Worm (Caenorhabditis elegans): ENCODE results near the gene ZK512.8.

Gene ZK512.8

DNA sequence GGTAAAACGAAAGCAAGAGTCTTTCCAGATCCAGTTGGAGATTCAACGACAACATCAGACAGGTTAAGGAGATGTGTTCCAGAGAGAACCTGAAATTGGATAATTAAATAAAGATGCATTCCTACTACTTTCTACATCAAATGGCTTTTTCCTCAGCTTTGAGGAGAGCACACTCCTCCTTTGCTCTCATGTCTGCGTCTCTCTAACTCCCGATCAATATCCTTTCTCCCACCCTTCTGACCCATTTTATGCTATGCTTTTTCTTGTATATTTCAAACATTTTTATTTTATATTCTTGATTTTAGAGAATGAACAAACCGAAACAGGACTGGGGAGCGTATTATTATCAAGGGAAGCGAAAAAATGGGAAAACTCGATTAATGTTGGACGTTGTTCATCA, 2.0 kb upstream of the ZK512.8 start, which contains the start of gene ZK512.11:
Gene ZK512.11, plus strand, starts transcription at position 301 of the 400 bp plus-strand sequence.
- TF ChIP-seq dmd-4 (tag; optimal IDR thresholded peaks at IDR 0.05) (no peak), elt-3 (tag; optimal IDR thresholded peaks at IDR 0.05) (no peak), ztf-11 (tag; optimal IDR thresholded peaks at IDR 0.05) (no peak), ceh-16 (tag; optimal IDR thresholded peaks at IDR 0.05) (no peak), ama-1 (optimal IDR thresholded peaks at IDR 0.05) (no peak), F13H6.1 (tag; optimal IDR thresholded peaks at IDR 0.05) (no peak), unc-39 (tag; optimal IDR thresholded peaks at IDR 0.05) (no peak), snpc-4 (tag; optimal IDR thresholded peaks at IDR 0.05) (no peak), blmp-1 (tag; optimal IDR thresholded peaks at IDR 0.05; ENCODE audit: insufficient read depth) (no peak), unc-55 (GFP tag; optimal IDR thresholded peaks at IDR 0.05) (peak; percentile 19), nhr-10 (tag; optimal IDR thresholded peaks at IDR 0.05) (no peak), sem-4 (tag; optimal IDR thresholded peaks at IDR 0.05) (no peak), zag-1 (tag; optimal IDR thresholded peaks at IDR 0.05) (no peak), alr-1 (tag; optimal IDR thresholded peaks at IDR 0.05) (no peak), lsy-2 (tag; optimal IDR thresholded peaks at IDR 0.05) (peak in 1 of 2 experiments; percentile 5), nhr-6 (tag; optimal IDR thresholded peaks at IDR 0.05) (no peak), crh-2 (tag; optimal IDR thresholded peaks at IDR 0.05) (no peak), nhr-237 (tag; optimal IDR thresholded peaks at IDR 0.05) (no peak), C34F6.9 (tag; optimal IDR thresholded peaks at IDR 0.05) (peak; percentile 3), nhr-129 (tag; optimal IDR thresholded peaks at IDR 0.05) (no peak), gmeb-1 (tag; optimal IDR thresholded peaks at IDR 0.05) (no peak), mdl-1 (tag; optimal IDR thresholded peaks at IDR 0.05) (no peak), mbf-1 (tag; optimal IDR thresholded peaks at IDR 0.05) (no peak)

DNA sequence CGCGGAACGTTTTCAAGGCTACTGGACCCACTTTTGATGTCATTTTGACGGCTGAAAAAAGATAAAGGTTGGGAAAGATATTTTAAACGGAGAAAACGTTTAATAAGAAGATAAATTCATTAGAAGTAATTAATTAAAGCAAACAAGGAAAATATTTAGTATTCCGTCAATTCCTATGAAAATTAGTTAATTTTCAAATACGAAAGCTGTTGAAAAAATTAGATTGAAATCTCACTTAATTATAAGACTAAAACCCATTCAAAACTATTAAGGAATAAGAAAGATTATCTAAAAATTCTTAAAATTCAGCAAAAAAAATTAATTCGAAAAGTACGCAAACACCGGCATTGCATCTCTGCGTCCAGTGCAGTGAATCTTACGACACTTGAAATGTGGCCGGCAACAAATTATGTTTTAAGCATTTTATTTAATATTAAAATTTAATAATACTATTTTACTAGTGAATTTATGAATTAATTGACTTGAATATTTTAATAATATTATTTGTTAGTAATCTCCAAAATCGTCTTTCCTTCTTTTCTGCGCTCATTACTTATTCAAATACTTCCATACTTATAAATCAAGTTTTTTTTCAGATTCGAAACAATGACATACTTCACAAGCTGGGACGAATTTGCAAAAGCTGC, 998 bp upstream of the ZK512.8 start, which contains the start of the genes ZK512.2 and ZK512.4:
Gene ZK512.2, minus strand, starts transcription at position 51 of the 647 bp plus-strand sequence.
Gene ZK512.4, plus strand, starts transcription at position 597 of the 647 bp plus-strand sequence.
- peak; percentile 29 for TF ChIP-seq gmeb-1 (tag; optimal IDR thresholded peaks at IDR 0.05)
- peak; percentile 28 for TF ChIP-seq C34F6.9 (tag; optimal IDR thresholded peaks at IDR 0.05)
- TF ChIP-seq sma-3 (GFP tag; optimal IDR thresholded peaks at IDR 0.05): no peak
- no peak for TF ChIP-seq nhr-12 (tag; optimal IDR thresholded peaks at IDR 0.05)
- peak in 1 of 2 experiments; percentile 50 for TF ChIP-seq lsy-2 (tag; optimal IDR thresholded peaks at IDR 0.05)
- TF ChIP-seq crh-2 (tag; optimal IDR thresholded peaks at IDR 0.05): peak; percentile 7
- peak; percentile 38 for TF ChIP-seq unc-55 (GFP tag; optimal IDR thresholded peaks at IDR 0.05)

DNA sequence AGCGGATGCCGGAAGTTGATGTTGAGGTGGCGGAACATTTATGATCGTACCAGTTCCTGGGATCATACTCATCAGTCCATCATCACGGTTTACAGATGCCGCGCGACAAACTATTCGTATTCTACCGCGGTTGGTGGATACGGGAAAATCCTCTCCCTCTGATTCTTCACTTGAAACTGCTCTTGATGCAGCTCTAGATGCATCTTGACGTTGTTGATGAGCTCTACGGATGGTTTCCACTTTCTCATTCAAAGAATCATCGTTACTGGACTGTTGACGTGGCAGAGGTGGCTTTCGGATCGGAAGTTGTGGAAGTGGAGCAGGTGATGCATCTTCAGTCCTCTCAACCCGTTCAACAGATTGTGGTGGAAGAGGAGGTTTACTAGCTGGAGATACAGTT, 3.3 kb downstream of the ZK512.8 start:
- TF ChIP-seq zag-1 (tag; optimal IDR thresholded peaks at IDR 0.05) (no peak), nhr-77 (tag; optimal IDR thresholded peaks at IDR 0.05) (no peak), elt-1 (tag; optimal IDR thresholded peaks at IDR 0.05) (no peak), lin-39 (tag; optimal IDR thresholded peaks at IDR 0.05) (no peak), lin-11 (tag; optimal IDR thresholded peaks at IDR 0.05) (no peak), ztf-11 (tag; optimal IDR thresholded peaks at IDR 0.05) (no peak), alr-1 (tag; optimal IDR thresholded peaks at IDR 0.05) (no peak), nhr-25 (tag; optimal IDR thresholded peaks at IDR 0.05) (no peak), sma-3 (GFP tag; optimal IDR thresholded peaks at IDR 0.05) (no peak), mab-5 (tag; optimal IDR thresholded peaks at IDR 0.05) (no peak), R02D3.7 (tag; optimal IDR thresholded peaks at IDR 0.05) (no peak)

DNA sequence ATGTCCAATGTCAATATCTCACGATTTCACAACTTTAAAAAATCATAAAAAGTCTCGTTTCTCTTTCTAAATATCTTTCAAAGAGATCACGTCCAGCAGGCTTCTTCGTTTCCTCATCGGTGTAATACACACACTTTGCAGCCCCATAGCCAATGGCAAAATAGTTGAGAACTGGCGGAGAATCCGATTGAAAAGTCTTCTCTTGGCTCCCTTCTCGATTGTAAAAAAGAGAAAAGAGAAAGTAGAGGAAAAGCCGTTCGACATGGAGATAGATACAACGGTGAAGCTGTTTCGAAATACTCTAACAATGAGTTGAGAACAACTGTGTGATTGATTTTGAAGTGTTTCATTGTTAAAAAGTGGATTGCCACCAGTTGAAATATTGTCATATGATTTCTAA, 5.9 kb downstream of the ZK512.8 start:
- TF ChIP-seq alr-1 (tag; optimal IDR thresholded peaks at IDR 0.05) (no peak), R02D3.7 (tag; optimal IDR thresholded peaks at IDR 0.05) (no peak), nhr-12 (tag; optimal IDR thresholded peaks at IDR 0.05) (no peak), nhr-129 (tag; optimal IDR thresholded peaks at IDR 0.05) (peak; percentile 50), nhr-6 (tag; optimal IDR thresholded peaks at IDR 0.05) (no peak), lsy-2 (tag; optimal IDR thresholded peaks at IDR 0.05) (peak in 1 of 2 experiments; percentile 27), unc-55 (GFP tag; optimal IDR thresholded peaks at IDR 0.05) (no peak), C34F6.9 (tag; optimal IDR thresholded peaks at IDR 0.05) (peak; percentile 54), F13H6.1 (tag; optimal IDR thresholded peaks at IDR 0.05) (peak; percentile 18)

DNA sequence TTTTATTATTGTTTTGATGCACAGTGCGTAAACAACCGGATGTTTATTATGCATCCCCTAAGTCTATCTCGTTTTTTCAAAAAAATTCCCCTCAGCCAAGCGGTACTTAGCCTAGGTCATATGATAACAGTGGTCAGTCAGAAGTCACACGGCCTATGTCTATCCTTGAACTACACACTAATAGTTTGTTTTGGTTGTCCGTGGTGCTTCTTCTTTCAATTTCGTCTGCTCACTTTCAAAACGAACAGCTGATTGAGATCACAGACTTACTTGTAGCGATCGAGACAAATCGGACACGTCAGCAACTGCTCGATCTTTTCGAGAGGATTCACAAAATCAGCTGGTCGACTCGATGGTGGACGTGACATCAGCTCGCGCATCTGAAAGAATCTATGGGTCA, 7.1 kb downstream of the ZK512.8 start:
- TF ChIP-seq nhr-129 (tag; optimal IDR thresholded peaks at IDR 0.05): peak; percentile 69
- peak in 1 of 2 experiments; percentile 20 for TF ChIP-seq lsy-2 (tag; optimal IDR thresholded peaks at IDR 0.05)
- no peak for TF ChIP-seq ztf-1 (GFP tag; conservative IDR thresholded peaks at IDR 0.05)
